Worm (Caenorhabditis elegans) whole organism, L1 larva: Measurements from ENCODE around the gene C17C3.1.

Source experiments
- alr-1 ChIP-seq: fragments of 200-800 bp; sonication (Bioruptor generic); optimal IDR thresholded peaks from 2 replicates; lab custom pipeline; 2018; ENCODE audit warnings: borderline replicate concordance, mild to moderate bottlenecking, missing genetic modification characterization, missing compliant biosample characterization
- aly-2 ChIP-seq: fragments of 150-350 bp; optimal IDR thresholded peaks from 2 replicates; lab custom pipeline; 2014; ENCODE audit warnings: missing biosample characterization, missing genetic modification characterization
- elt-2 ChIP-seq: sonication (generic microtip); optimal IDR thresholded peaks from 2 replicates; lab custom pipeline; 2016; ENCODE audit warnings: missing genetic modification characterization, mild to moderate bottlenecking, inconsistent platforms, missing compliant biosample characterization, missing genetic modification reagents
- elt-3 ChIP-seq, 6 experiments: fragments of 150-350 bp in 1 of 6; sonication (generic microtip); optimal IDR thresholded peaks; 2 replicates each; lab custom pipeline; 2017 to 2018; ENCODE audit warnings: missing biosample characterization in 6 of 6, missing genetic modification characterization in 6 of 6, inconsistent platforms in 1 of 6
- jun-1 ChIP-seq: fragments of 150-350 bp; optimal IDR thresholded peaks from 2 replicates; lab custom pipeline; 2014; ENCODE audit warnings: missing biosample characterization, missing genetic modification reagents, missing genetic modification characterization

ce11 chrII:5591558-5591957, 21.2 kb downstream of the C17C3.1 start:
- TF ChIP-seq elt-2 (tag; lab: Kevin White, UChicago) = no peak
- no peak for TF ChIP-seq aly-2 (tag; lab: Kevin White, UChicago)
- TF ChIP-seq alr-1 (tag; lab: Kevin White, UChicago) = no peak
- no peak for TF ChIP-seq elt-3 (tag; optimal IDR thresholded peaks at IDR 0.05; lab: Kevin White, UChicago)
- TF ChIP-seq jun-1 (tag; lab: Kevin White, UChicago) = no peak
